Fruit fly (Drosophila melanogaster) whole organism, prepupa: Measurements from ENCODE around the gene rno.

Experiments
- Blimp-1 ChIP-seq: fragments of 200-800 bp; sonication (Bioruptor generic); optimal IDR thresholded peaks from 3 replicates; lab custom pipeline; 2017; ENCODE audit warnings: missing biosample characterization, missing genetic modification characterization, mild to moderate bottlenecking, moderate library complexity, missing genetic modification reagents
- CG10631 ChIP-seq: fragments of 200-800 bp; sonication (Bioruptor generic); optimal IDR thresholded peaks from 2 replicates; lab custom pipeline; 2016; ENCODE audit warnings: missing biosample characterization, missing genetic modification characterization
- CG11294 ChIP-seq: fragments of 200-800 bp; sonication (Bioruptor generic); IDR thresholded peaks from 2 replicates; pipeline ENCODE4 v1.3.6; 2022; ENCODE audit warnings: missing biosample characterization, missing genetic modification characterization
- CG11762 ChIP-seq: fragments of 200-800 bp; sonication (Bioruptor generic); optimal IDR thresholded peaks from 3 replicates; lab custom pipeline; 2016; ENCODE audit warnings: missing biosample characterization, missing genetic modification characterization; ENCODE audit not compliant: insufficient read depth
- CG11902 ChIP-seq: fragments of 200-800 bp; sonication (Bioruptor generic); optimal IDR thresholded peaks from 3 replicates; lab custom pipeline; 2016; ENCODE audit warnings: missing biosample characterization, missing genetic modification characterization
- CG15336 ChIP-seq: fragments of 200-800 bp; sonication (Bioruptor generic); IDR thresholded peaks from 2 replicates; pipeline ENCODE4 v1.3.6; 2022; ENCODE audit warnings: missing biosample characterization, missing genetic modification characterization
- CG16779 ChIP-seq: fragments of 200-800 bp; sonication (Bioruptor generic); optimal IDR thresholded peaks from 3 replicates; lab custom pipeline; 2017; ENCODE audit warnings: missing biosample characterization, mild to moderate bottlenecking, missing genetic modification characterization
- CG3032 ChIP-seq: fragments of 200-800 bp; optimal IDR thresholded peaks from 2 replicates; lab custom pipeline; 2019; ENCODE audit warnings: missing biosample characterization, mild to moderate bottlenecking, missing genetic modification characterization, moderate library complexity
- CG31627 ChIP-seq: fragments of 200-800 bp; sonication (Bioruptor generic); optimal IDR thresholded peaks from 3 replicates; lab custom pipeline; 2016; ENCODE audit warnings: missing biosample characterization, missing genetic modification characterization
- CG32006 ChIP-seq: fragments of 200-800 bp; sonication (Bioruptor generic); optimal IDR thresholded peaks from 3 replicates; lab custom pipeline; 2017; ENCODE audit warnings: missing biosample characterization, mild to moderate bottlenecking, missing genetic modification characterization
- CG34406 ChIP-seq: fragments of 200-800 bp; sonication (Bioruptor generic); optimal IDR thresholded peaks from 3 replicates; lab custom pipeline; 2016; ENCODE audit warnings: missing biosample characterization, missing genetic modification characterization
- CG3919 ChIP-seq: fragments of 200-800 bp; sonication (Bioruptor generic); optimal IDR thresholded peaks from 3 replicates; lab custom pipeline; 2016; ENCODE audit warnings: missing biosample characterization, missing genetic modification characterization
- CG4318 ChIP-seq: fragments of 200-800 bp; sonication (Bioruptor generic); optimal IDR thresholded peaks from 3 replicates; lab custom pipeline; 2017; ENCODE audit warnings: missing biosample characterization, mild to moderate bottlenecking, missing genetic modification characterization
- CG6163 ChIP-seq: fragments of 200-800 bp; sonication (Bioruptor generic); IDR thresholded peaks from 3 replicates; pipeline ENCODE4 v1.3.6; 2022; ENCODE audit warnings: missing biosample characterization, missing genetic modification characterization
- CG6276 ChIP-seq: fragments of 200-800 bp; sonication (Bioruptor generic); optimal IDR thresholded peaks from 2 replicates; lab custom pipeline; 2017; ENCODE audit warnings: missing biosample characterization, mild to moderate bottlenecking, missing genetic modification characterization
- CG6792 ChIP-seq: fragments of 200-800 bp; sonication (Bioruptor generic); optimal IDR thresholded peaks from 3 replicates; lab custom pipeline; 2016; ENCODE audit warnings: missing biosample characterization, missing genetic modification characterization
- CG6808 ChIP-seq: fragments of 200-800 bp; sonication (Bioruptor generic); optimal IDR thresholded peaks from 3 replicates; lab custom pipeline; 2017; ENCODE audit warnings: missing biosample characterization, missing genetic modification characterization, mild to moderate bottlenecking, moderate library complexity, missing genetic modification reagents
- CG6854 ChIP-seq: fragments of 200-800 bp; sonication (Bioruptor generic); optimal IDR thresholded peaks from 2 replicates; lab custom pipeline; 2017; ENCODE audit warnings: missing biosample characterization, mild to moderate bottlenecking, missing genetic modification characterization
- CG8319 ChIP-seq: fragments of 200-800 bp; sonication (Bioruptor generic); optimal IDR thresholded peaks from 3 replicates; lab custom pipeline; 2016; ENCODE audit warnings: missing biosample characterization, missing genetic modification characterization
- Eip75B ChIP-seq: fragments of 200-800 bp; sonication (Bioruptor generic); optimal IDR thresholded peaks from 3 replicates; lab custom pipeline; 2016; ENCODE audit warnings: missing biosample characterization, missing genetic modification characterization
- Eip78C ChIP-seq: fragments of 200-800 bp; sonication (Bioruptor generic); peaks from one replicate; lab custom pipeline; 2016; ENCODE audit warnings: missing biosample characterization, missing genetic modification characterization
- Eip93F ChIP-seq: fragments of 200-800 bp; sonication (Bioruptor generic); optimal IDR thresholded peaks from 2 replicates; lab custom pipeline; 2016; ENCODE audit warnings: missing biosample characterization, mild to moderate bottlenecking, missing genetic modification characterization
- Ets21C ChIP-seq: fragments of 200-800 bp; sonication (Bioruptor generic); optimal IDR thresholded peaks from 3 replicates; lab custom pipeline; 2016; ENCODE audit warnings: missing biosample characterization, missing genetic modification characterization
- Ets96B ChIP-seq: fragments of 200-800 bp; optimal IDR thresholded peaks from 2 replicates; lab custom pipeline; 2019; ENCODE audit warnings: missing biosample characterization, mild to moderate bottlenecking, missing genetic modification characterization, moderate library complexity
- Gug ChIP-seq: fragments of 200-800 bp; sonication (Bioruptor generic); IDR thresholded peaks from 2 replicates; pipeline ENCODE4 v1.3.6; 2022; ENCODE audit warnings: missing biosample characterization, missing genetic modification characterization
- Hr39 ChIP-seq: fragments of 200-800 bp; sonication (Bioruptor generic); optimal IDR thresholded peaks from 2 replicates; lab custom pipeline; 2016; ENCODE audit warnings: missing biosample characterization, missing genetic modification characterization
- Hr4 ChIP-seq: fragments of 200-800 bp; sonication (Bioruptor generic); optimal IDR thresholded peaks from 3 replicates; lab custom pipeline; 2016; ENCODE audit warnings: missing biosample characterization, missing genetic modification characterization
- Lpt ChIP-seq: fragments of 200-800 bp; sonication (Bioruptor generic); optimal IDR thresholded peaks from 3 replicates; lab custom pipeline; 2016; ENCODE audit warnings: missing biosample characterization, missing genetic modification characterization
- Met ChIP-seq: fragments of 200-800 bp; sonication (Bioruptor generic); optimal IDR thresholded peaks from 3 replicates; lab custom pipeline; 2016; ENCODE audit warnings: missing biosample characterization, missing genetic modification characterization
- OdsH ChIP-seq: fragments of 200-800 bp; sonication (Bioruptor generic); optimal IDR thresholded peaks from 3 replicates; lab custom pipeline; 2016; ENCODE audit warnings: missing biosample characterization, missing genetic modification characterization
- Smox ChIP-seq: fragments of 200-800 bp; sonication (Bioruptor generic); optimal IDR thresholded peaks from 3 replicates; lab custom pipeline; 2016; ENCODE audit warnings: missing biosample characterization, missing genetic modification characterization
- Sox102F ChIP-seq: fragments of 200-800 bp; sonication (Bioruptor generic); optimal IDR thresholded peaks from 2 replicates; lab custom pipeline; 2016; ENCODE audit warnings: missing biosample characterization, mild to moderate bottlenecking, missing genetic modification characterization
- Sox14 ChIP-seq: fragments of 200-800 bp; sonication (Bioruptor generic); optimal IDR thresholded peaks from 3 replicates; lab custom pipeline; 2016; ENCODE audit warnings: missing biosample characterization, missing genetic modification characterization
- Sox15 ChIP-seq: fragments of 200-800 bp; sonication (Bioruptor generic); optimal IDR thresholded peaks from 3 replicates; lab custom pipeline; 2016; ENCODE audit warnings: missing biosample characterization, missing genetic modification characterization
- acj6 ChIP-seq: fragments of 200-800 bp; sonication (Bioruptor generic); optimal IDR thresholded peaks from 3 replicates; lab custom pipeline; 2016; ENCODE audit warnings: missing biosample characterization, missing genetic modification characterization
- cyc ChIP-seq: fragments of 200-800 bp; sonication (Bioruptor generic); optimal IDR thresholded peaks from 3 replicates; lab custom pipeline; 2016; ENCODE audit warnings: missing biosample characterization, missing genetic modification characterization
- dac ChIP-seq: fragments of 200-800 bp; sonication (Bioruptor generic); optimal IDR thresholded peaks from 2 replicates; lab custom pipeline; 2017; ENCODE audit warnings: missing biosample characterization, mild to moderate bottlenecking, missing genetic modification characterization
- esn ChIP-seq: fragments of 200-800 bp; sonication (Bioruptor generic); optimal IDR thresholded peaks from 2 replicates; lab custom pipeline; 2016; ENCODE audit warnings: missing biosample characterization, mild to moderate bottlenecking, missing genetic modification characterization, moderate library complexity
- fd59A ChIP-seq: fragments of 200-800 bp; sonication (Bioruptor generic); optimal IDR thresholded peaks from 2 replicates; lab custom pipeline; 2017; ENCODE audit warnings: missing biosample characterization, mild to moderate bottlenecking, missing genetic modification characterization, missing genetic modification reagents
- fd85E ChIP-seq: fragments of 200-800 bp; sonication (Bioruptor generic); optimal IDR thresholded peaks from 3 replicates; lab custom pipeline; 2016; ENCODE audit warnings: missing biosample characterization, missing genetic modification characterization
- fkh ChIP-seq: fragments of 200-800 bp; sonication (Bioruptor generic); optimal IDR thresholded peaks from 3 replicates; lab custom pipeline; 2017; ENCODE audit warnings: missing biosample characterization, mild to moderate bottlenecking, missing genetic modification characterization, moderate library complexity
- net ChIP-seq: fragments of 200-800 bp; sonication (Bioruptor generic); optimal IDR thresholded peaks from 3 replicates; lab custom pipeline; 2016; ENCODE audit warnings: missing biosample characterization, missing genetic modification characterization
- pdm3 ChIP-seq: fragments of 200-800 bp; sonication (Bioruptor generic); optimal IDR thresholded peaks from 3 replicates; lab custom pipeline; 2016; ENCODE audit warnings: missing biosample characterization, missing genetic modification characterization
- spab ChIP-seq: fragments of 200-800 bp; sonication (Bioruptor generic); optimal IDR thresholded peaks from 2 replicates; lab custom pipeline; 2017; ENCODE audit warnings: missing biosample characterization, mild to moderate bottlenecking, missing genetic modification characterization, missing genetic modification reagents
- svp ChIP-seq: fragments of 200-800 bp; sonication (Bioruptor generic); peaks from one replicate; lab custom pipeline; 2016; ENCODE audit warnings: missing biosample characterization, missing genetic modification characterization
- topi ChIP-seq: fragments of 200-800 bp; sonication (Bioruptor generic); optimal IDR thresholded peaks from 3 replicates; lab custom pipeline; 2016; ENCODE audit warnings: missing biosample characterization, missing genetic modification characterization
- vri ChIP-seq: fragments of 200-800 bp; sonication (Bioruptor generic); optimal IDR thresholded peaks from 3 replicates; lab custom pipeline; 2016; ENCODE audit warnings: missing biosample characterization, mild to moderate bottlenecking, missing genetic modification characterization

The rno gene

dm6 chr3L:225120-225519 is 25.6 kb upstream of the rno start (continued):
- TF ChIP-seq CG6163 (GFP tag; lab: Robert Waterston, UW): no peak
- TF ChIP-seq CG6808 (GFP tag; lab: Kevin White, UChicago): no peak
- TF ChIP-seq CG15336 (GFP tag; lab: Robert Waterston, UW): 0 out of 2 replicates have a peak, but pooled peaks have one; percentile 14
- no peak for TF ChIP-seq esn (GFP tag; lab: Kevin White, UChicago)
- TF ChIP-seq CG10631 (GFP tag; lab: Kevin White, UChicago): no peak
- TF ChIP-seq cyc (GFP tag; lab: Kevin White, UChicago): no peak
- no peak for TF ChIP-seq Eip75B (GFP tag; lab: Kevin White, UChicago)
- TF ChIP-seq pdm3 (GFP tag; lab: Kevin White, UChicago): no peak
- peak; percentile 42 for TF ChIP-seq svp (GFP tag; lab: Kevin White, UChicago)

- no peak for TF ChIP-seq dac (GFP tag; lab: Kevin White, UChicago)
- no peak for TF ChIP-seq Smox (GFP tag; lab: Kevin White, UChicago)
- TF ChIP-seq Lpt (GFP tag; lab: Kevin White, UChicago): no peak
- peak; percentile 15 for TF ChIP-seq topi (GFP tag; lab: Kevin White, UChicago)
- no peak for TF ChIP-seq CG31627
- no peak for TF ChIP-seq fd85E
- TF ChIP-seq Eip75B (GFP tag; lab: Kevin White, UChicago): no peak
- no peak for TF ChIP-seq CG6854 (GFP tag; lab: Kevin White, UChicago)
- peak; percentile 80 for TF ChIP-seq svp (GFP tag; lab: Kevin White, UChicago)
- TF ChIP-seq CG16779: no peak
- TF ChIP-seq OdsH (GFP tag; lab: Kevin White, UChicago): no peak
- TF ChIP-seq CG6276: no peak
- TF ChIP-seq CG6163 (GFP tag; lab: Robert Waterston, UW): peak; percentile 39; the same call in 1 of the 3 replicates
- no peak for TF ChIP-seq CG3919
- no peak for TF ChIP-seq CG34406 (GFP tag; lab: Kevin White, UChicago)
- no peak for TF ChIP-seq Sox15 (GFP tag; lab: Kevin White, UChicago)
- no peak for TF ChIP-seq Blimp-1 (GFP tag; lab: Kevin White, UChicago)
- TF ChIP-seq spab (GFP tag; lab: Kevin White, UChicago): no peak
- no peak for TF ChIP-seq cyc (GFP tag; lab: Kevin White, UChicago)
- TF ChIP-seq CG8319: no peak
- TF ChIP-seq Ets21C: no peak
- no peak for TF ChIP-seq CG3032 (tag; lab: Kevin White, UChicago)
- no peak for TF ChIP-seq CG11294 (GFP tag; lab: Robert Waterston, UW)
- TF ChIP-seq acj6: no peak
- no peak for TF ChIP-seq Hr39 (GFP tag; lab: Kevin White, UChicago)
- no peak for TF ChIP-seq Gug (GFP tag; lab: Robert Waterston, UW)
- no peak for TF ChIP-seq Eip93F (GFP tag; lab: Kevin White, UChicago)
- TF ChIP-seq Ets96B (tag; lab: Kevin White, UChicago): no peak
- peak; percentile 71 for TF ChIP-seq Sox14
- TF ChIP-seq CG4318 (GFP tag; lab: Kevin White, UChicago): no peak
- peak; percentile 59 for TF ChIP-seq Eip78C (GFP tag; lab: Kevin White, UChicago)
- TF ChIP-seq Sox102F (GFP tag; lab: Kevin White, UChicago): no peak
- peak; percentile 2 for TF ChIP-seq CG6808 (GFP tag; lab: Kevin White, UChicago)
- no peak for TF ChIP-seq CG11902 (GFP tag; lab: Kevin White, UChicago)
- no peak for TF ChIP-seq fd59A (GFP tag; lab: Kevin White, UChicago)
- TF ChIP-seq Hr4: no peak
- no peak for TF ChIP-seq CG10631 (GFP tag; lab: Kevin White, UChicago)
- TF ChIP-seq vri (GFP tag; lab: Kevin White, UChicago): peak; percentile 41
- peak; percentile 4 for TF ChIP-seq fkh (GFP tag; lab: Kevin White, UChicago)
- no peak for TF ChIP-seq CG6792 (GFP tag; lab: Kevin White, UChicago)
- no peak for TF ChIP-seq net
- no peak for TF ChIP-seq pdm3 (GFP tag; lab: Kevin White, UChicago)
- TF ChIP-seq Met: peak; percentile 1
- no peak for TF ChIP-seq CG32006 (GFP tag; lab: Kevin White, UChicago)
- TF ChIP-seq CG11762 (GFP tag; lab: Kevin White, UChicago): no peak
Observed at dm6 chr3L:224004-224951, 24.7 kb upstream of the rno start.
